Fruit fly (Drosophila melanogaster): ENCODE measurements around the gene Myo61F.

Gene Myo61F

dm6 chr3L:1342133-1342580 is 23.9 kb downstream of the Myo61F start, which contains the start of gene indra (continued):
- TF ChIP-seq tup (GFP tag; optimal IDR thresholded peaks at IDR 0.05) (no peak), grn (GFP tag; optimal IDR thresholded peaks at IDR 0.05) (no peak), pb (GFP tag; optimal IDR thresholded peaks at IDR 0.05) (no peak), jumu (GFP tag; optimal IDR thresholded peaks at IDR 0.05) (peak; percentile 52), chn (GFP tag; optimal IDR thresholded peaks at IDR 0.05) (peak; percentile 64), grau (tag; optimal IDR thresholded peaks at IDR 0.05) (peak; percentile 70), Hsf (GFP tag; optimal IDR thresholded peaks at IDR 0.05) (peak; percentile 36), emc (GFP tag; optimal IDR thresholded peaks at IDR 0.05) (no peak), sug (tag; optimal IDR thresholded peaks at IDR 0.05) (peak; percentile 73), CG10209 (GFP tag; optimal IDR thresholded peaks at IDR 0.05) (peak; percentile 10), Sox102F (GFP tag; optimal IDR thresholded peaks at IDR 0.05) (no peak), HLHmδ (GFP tag; optimal IDR thresholded peaks at IDR 0.05) (no peak), CG12391 (tag; optimal IDR thresholded peaks at IDR 0.05) (peak; percentile 67), CG17359 (tag; optimal IDR thresholded peaks at IDR 0.05) (peak; percentile 32), Atf6 (GFP tag; IDR thresholded peaks at IDR 0.05) (peak; percentile 44; the same call in 1 of the 2 replicates), pum (GFP tag; optimal IDR thresholded peaks at IDR 0.05) (peak; percentile 9), Scr (GFP tag; IDR thresholded peaks at IDR 0.05; ENCODE audit: partially characterized antibody) (peak; percentile 68), Bdp1 (GFP tag; optimal IDR thresholded peaks at IDR 0.05) (peak; percentile 20), cad (GFP tag; optimal IDR thresholded peaks at IDR 0.05) (no peak), CG6813 (GFP tag; optimal IDR thresholded peaks at IDR 0.05) (no peak), nerfin-1 (tag; optimal IDR thresholded peaks at IDR 0.05) (peak; percentile 33), YL-1 (GFP tag; optimal IDR thresholded peaks at IDR 0.05) (peak; percentile 96), pros (GFP tag; optimal IDR thresholded peaks at IDR 0.05) (no peak), z (GFP tag; IDR thresholded peaks at IDR 0.05) (no peak), corto (GFP tag; optimal IDR thresholded peaks at IDR 0.05) (no peak), CG13296 (GFP tag; optimal IDR thresholded peaks at IDR 0.05) (no peak), CG11093 (GFP tag; IDR thresholded peaks at IDR 0.05) (no peak), Trl (optimal IDR thresholded peaks at IDR 0.05) (no peak), Trl (GFP tag; optimal IDR thresholded peaks at IDR 0.05) (peak; percentile 27), sisA (GFP tag; IDR thresholded peaks at IDR 0.05) (no peak), CG33557 (GFP tag; optimal IDR thresholded peaks at IDR 0.05) (peak; percentile 45), CG12659 (GFP tag; optimal IDR thresholded peaks at IDR 0.05) (peak; percentile 81), lmd (GFP tag; IDR thresholded peaks at IDR 0.05) (peak; percentile 37; the same call in 1 of the 2 replicates), CG9932 (GFP tag; IDR thresholded peaks at IDR 0.05) (peak; percentile 72), CG8290 (GFP tag; optimal IDR thresholded peaks at IDR 0.05) (peak; percentile 5), CG8290 (tag; optimal IDR thresholded peaks at IDR 0.05) (no peak), sqz (GFP tag; optimal IDR thresholded peaks at IDR 0.05) (peak; percentile 92), CG31365 (tag; optimal IDR thresholded peaks at IDR 0.05) (no peak), CG18476 (GFP tag; optimal IDR thresholded peaks at IDR 0.05) (peak; percentile 43), Gug (GFP tag; IDR thresholded peaks at IDR 0.05) (no peak), BEAF-32 (GFP tag; optimal IDR thresholded peaks at IDR 0.05) (peak; percentile 75), CG32532 (GFP tag; IDR thresholded peaks at IDR 0.05) (peak; percentile 43; the same call in 1 of the 2 replicates), esg (GFP tag; conservative IDR thresholded peaks at IDR 0.05) (peak; percentile 32; the same call in 1 of the 2 replicates), org-1 (GFP tag; optimal IDR thresholded peaks at IDR 0.05) (no peak), H15 (GFP tag; IDR thresholded peaks at IDR 0.05) (no peak), fru (optimal IDR thresholded peaks at IDR 0.05) (no peak), Dip2 (GFP tag; IDR thresholded peaks at IDR 0.05) (no peak), CG12155 (GFP tag; optimal IDR thresholded peaks at IDR 0.05) (peak; percentile 57), E2f1 (GFP tag; IDR thresholded peaks at IDR 0.05) (no peak), Dip3 (GFP tag; optimal IDR thresholded peaks at IDR 0.05) (peak; percentile 59), ttk (GFP tag; IDR thresholded peaks at IDR 0.05) (no peak), MESR4 (GFP tag; optimal IDR thresholded peaks at IDR 0.05) (peak; percentile 31), gt (GFP tag; IDR thresholded peaks at IDR 0.05) (no peak)

All from whole organism, embryonic.